Fruit fly (Drosophila melanogaster): Measurements from ENCODE around the gene CG14374.
A peak's percentile ranks its signal among the peaks of the same experiment; 100 is the strongest.

CG14374 gene

dm6 chr3R:13364175-13365174 is 32.5 kb downstream of the CG14374 start, which contains the start of gene Dic1 (continued):
- TF ChIP-seq Blimp-1 (GFP tag; optimal IDR thresholded peaks at IDR 0.05) (peak; percentile 98), zen2 (GFP tag; IDR thresholded peaks at IDR 0.05; ENCODE audit: partially characterized antibody) (no peak), Oli (tag; optimal IDR thresholded peaks at IDR 0.05) (peak; percentile 98), dmrt11E (tag; optimal IDR thresholded peaks at IDR 0.05) (peak; percentile 90), Bgb (GFP tag; IDR thresholded peaks at IDR 0.05; ENCODE audit: partially characterized antibody) (peak; percentile 68; the same call in 1 of the 2 replicates), da (GFP tag; optimal IDR thresholded peaks at IDR 0.05) (peak; percentile 77), Side (GFP tag; optimal IDR thresholded peaks at IDR 0.05) (peak; percentile 76), CG16813 (GFP tag; IDR thresholded peaks at IDR 0.05; ENCODE audit: partially characterized antibody) (no peak), tgo (GFP tag; IDR thresholded peaks at IDR 0.05) (peak; percentile 92), E2f2 (GFP tag; IDR thresholded peaks at IDR 0.05) (peak; percentile 71), CTCF (GFP tag; optimal IDR thresholded peaks at IDR 0.05) (peak; percentile 63), HmgZ (tag; optimal IDR thresholded peaks at IDR 0.05) (peak; percentile 88), chinmo (GFP tag; IDR thresholded peaks at IDR 0.05; ENCODE audit: partially characterized antibody) (peak; percentile 90; the same call in 3 of the 4 replicates), Mad (GFP tag; optimal IDR thresholded peaks at IDR 0.05) (peak; percentile 91), CG14965 (GFP tag; optimal IDR thresholded peaks at IDR 0.05; ENCODE audit: borderline replicate concordance) (no peak), pnt (GFP tag; optimal IDR thresholded peaks at IDR 0.05) (peak; percentile 88), ems (GFP tag; optimal IDR thresholded peaks at IDR 0.05) (peak; percentile 82), CG2120 (GFP tag; optimal IDR thresholded peaks at IDR 0.05) (peak; percentile 97), CG18764 (GFP tag; optimal IDR thresholded peaks at IDR 0.05) (peak; percentile 93), bbx (GFP tag; IDR thresholded peaks at IDR 0.05; ENCODE audit: partially characterized antibody) (0 out of 2 replicates have a peak, but pooled peaks have one; percentile 43), CG4328 (GFP tag; optimal IDR thresholded peaks at IDR 0.05) (peak; percentile 96), CG9932 (GFP tag; IDR thresholded peaks at IDR 0.05) (peak; percentile 94), Rfx (GFP tag; IDR thresholded peaks at IDR 0.05) (peak; percentile 93)

- TF ChIP-seq Trl (optimal IDR thresholded peaks at IDR 0.05) (no peak), Trl (GFP tag; optimal IDR thresholded peaks at IDR 0.05) (no peak), CG17802 (tag; optimal IDR thresholded peaks at IDR 0.05) (no peak), gt (GFP tag; IDR thresholded peaks at IDR 0.05) (no peak), eve (GFP tag; optimal IDR thresholded peaks at IDR 0.05) (peak in 1 of 2 experiments; percentile 80), pfk (GFP tag; optimal IDR thresholded peaks at IDR 0.05) (no peak), Med (GFP tag) (peak; percentile 23), Bdp1 (GFP tag; optimal IDR thresholded peaks at IDR 0.05) (peak; percentile 96), da (GFP tag; optimal IDR thresholded peaks at IDR 0.05) (no peak), sisA (GFP tag; IDR thresholded peaks at IDR 0.05) (no peak), CG6272 (GFP tag; IDR thresholded peaks at IDR 0.05) (no peak), CG16779 (GFP tag; IDR thresholded peaks at IDR 0.05) (no peak), CG7987 (GFP tag; optimal IDR thresholded peaks at IDR 0.05) (no peak), CG3847 (GFP tag; IDR thresholded peaks at IDR 0.05) (no peak), HLH4C (GFP tag; IDR thresholded peaks at IDR 0.05; ENCODE audit: partially characterized antibody) (0 out of 3 replicates have a peak, but pooled peaks have one; percentile 44), grau (tag; optimal IDR thresholded peaks at IDR 0.05) (no peak), chn (GFP tag; optimal IDR thresholded peaks at IDR 0.05) (no peak), CG18011 (GFP tag; optimal IDR thresholded peaks at IDR 0.05) (no peak), CkIIα-i1 (GFP tag; IDR thresholded peaks at IDR 0.05) (no peak), gro (GFP tag; optimal IDR thresholded peaks at IDR 0.05) (no peak)
Observed at dm6 chr3R:13363347-13363994, 33.5 kb downstream of the CG14374 start.

Measured in whole organism, embryonic.